Worm (Caenorhabditis elegans): ENCODE data around the gene M04G7.2.

Gene M04G7.2

DNA sequence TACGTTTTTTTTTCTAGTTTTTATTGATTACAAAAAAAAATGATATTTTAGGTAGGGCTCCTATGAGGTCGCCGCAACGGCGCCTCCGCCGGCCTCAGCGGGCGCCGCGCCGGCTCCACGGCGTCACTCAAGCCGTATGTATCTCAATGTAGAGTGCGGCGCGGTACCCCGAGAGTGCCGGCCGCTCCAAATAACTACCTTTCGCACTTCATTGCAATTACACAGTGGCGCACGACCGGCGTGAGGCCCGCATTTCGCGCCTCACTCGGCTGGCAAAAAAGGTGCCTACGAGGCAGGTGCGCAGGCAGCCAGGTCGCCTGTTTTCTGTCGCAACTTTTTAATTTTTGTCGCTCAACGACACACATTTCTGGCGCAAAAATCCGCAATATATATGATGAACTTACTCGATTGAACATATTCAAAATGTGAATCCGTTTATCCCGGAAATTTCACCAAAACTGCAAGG, at the start of gene M04G7.2:
M04G7.2 (minus strand) TSS at position 416 of the 466 bp plus-strand sequence.
- TF ChIP-seq pros-1 (tag; optimal IDR thresholded peaks at IDR 0.05) (no peak), pha-2 (tag; optimal IDR thresholded peaks at IDR 0.05) (no peak), pha-4 (tag; optimal IDR thresholded peaks at IDR 0.05) (no peak), nfya-1 (tag; optimal IDR thresholded peaks at IDR 0.05) (no peak), ceh-9 (tag; optimal IDR thresholded peaks at IDR 0.05) (no peak)

DNA sequence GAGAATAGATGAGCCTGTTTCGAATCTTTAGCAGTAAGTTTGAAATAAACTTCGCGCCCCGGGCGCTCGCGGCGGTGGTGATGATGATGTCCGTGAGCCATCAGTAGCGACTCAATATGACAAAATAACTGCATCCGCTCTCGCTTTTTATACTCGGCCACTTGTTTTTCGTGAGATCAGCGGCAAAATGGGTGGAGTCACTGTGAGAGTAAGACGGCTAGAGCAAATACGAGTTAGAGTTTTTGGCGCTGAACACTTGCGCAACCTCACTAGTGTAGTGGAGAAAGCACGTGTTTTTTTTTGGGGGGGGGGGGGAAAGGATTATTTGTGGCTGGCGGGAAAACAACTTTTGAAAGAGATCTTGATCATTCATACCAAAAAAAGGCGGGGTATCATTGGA, 45.6 kb upstream of the M04G7.2 start, which contains the start of gene W03G1.5:
W03G1.5 (minus strand) TSS at position 101 of the 400 bp plus-strand sequence.
- TF ChIP-seq ceh-6 (GFP tag; optimal IDR thresholded peaks at IDR 0.05), result no peak
- no peak for TF ChIP-seq ceh-30 (tag; optimal IDR thresholded peaks at IDR 0.05)
- no peak for TF ChIP-seq che-1 (tag; optimal IDR thresholded peaks at IDR 0.05)
- TF ChIP-seq ceh-14 (tag; optimal IDR thresholded peaks at IDR 0.05), result no peak
- no peak for TF ChIP-seq ets-4 (tag; optimal IDR thresholded peaks at IDR 0.05)
- TF ChIP-seq hlh-6 (tag; optimal IDR thresholded peaks at IDR 0.05), result no peak
- TF ChIP-seq ceh-2 (tag; optimal IDR thresholded peaks at IDR 0.05), result no peak
- TF ChIP-seq C08G9.2 (tag; optimal IDR thresholded peaks at IDR 0.05), result no peak
- no peak for TF ChIP-seq pqm-1 (tag; optimal IDR thresholded peaks at IDR 0.05)
- TF ChIP-seq unc-3 (GFP tag; conservative IDR thresholded peaks at IDR 0.05), result no peak
- no peak for TF ChIP-seq unc-3 (tag; optimal IDR thresholded peaks at IDR 0.05)
- TF ChIP-seq fax-1 (tag; optimal IDR thresholded peaks at IDR 0.05), result no peak
- no peak for TF ChIP-seq F13H6.1 (tag; optimal IDR thresholded peaks at IDR 0.05)
- TF ChIP-seq Y22D7AL.16 (tag; optimal IDR thresholded peaks at IDR 0.05), result no peak
- no peak for TF ChIP-seq lim-6 (tag; optimal IDR thresholded peaks at IDR 0.05)
- no peak for TF ChIP-seq nhr-232 (tag; optimal IDR thresholded peaks at IDR 0.05)
- TF ChIP-seq K02D7.2 (tag; optimal IDR thresholded peaks at IDR 0.05), result no peak

DNA sequence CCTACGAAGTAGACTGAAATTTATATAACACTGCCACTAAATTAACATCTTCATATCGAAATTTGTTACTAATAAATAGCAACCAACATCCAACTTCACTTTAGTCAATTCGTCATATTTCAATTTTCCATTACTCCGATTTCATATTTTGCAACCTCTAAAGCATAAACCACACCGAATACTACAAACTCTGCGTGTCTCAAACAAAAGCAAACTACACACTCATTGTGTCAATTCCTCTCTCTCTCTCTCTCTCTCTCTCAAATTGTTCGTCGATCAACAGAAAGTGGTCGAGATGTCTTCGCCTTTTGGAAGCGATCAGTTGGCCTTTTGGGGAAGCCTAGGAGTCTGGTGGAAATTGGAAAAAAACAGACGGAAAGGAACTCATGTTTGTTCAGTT, 43.7 kb upstream of the M04G7.2 start:
- TF ChIP-seq madf-2 (tag; optimal IDR thresholded peaks at IDR 0.05), result no peak
- no peak for TF ChIP-seq unc-3 (GFP tag; conservative IDR thresholded peaks at IDR 0.05)
- TF ChIP-seq unc-3 (tag; optimal IDR thresholded peaks at IDR 0.05), result no peak
- no peak for TF ChIP-seq ttx-3 (tag; optimal IDR thresholded peaks at IDR 0.05)
- TF ChIP-seq ceh-2 (tag; optimal IDR thresholded peaks at IDR 0.05), result no peak
- TF ChIP-seq ceh-45 (GFP tag; IDR thresholded peaks at IDR 0.05), result no peak
- no peak for TF ChIP-seq ceh-24 (tag; optimal IDR thresholded peaks at IDR 0.05)
- no peak for TF ChIP-seq ceh-6 (GFP tag; optimal IDR thresholded peaks at IDR 0.05)
- TF ChIP-seq rnt-1 (tag; optimal IDR thresholded peaks at IDR 0.05), result no peak
- no peak for TF ChIP-seq ets-4 (tag; optimal IDR thresholded peaks at IDR 0.05)
- TF ChIP-seq ceh-48 (tag; optimal IDR thresholded peaks at IDR 0.05), result no peak
- TF ChIP-seq npax-4 (tag; optimal IDR thresholded peaks at IDR 0.05), result no peak

DNA sequence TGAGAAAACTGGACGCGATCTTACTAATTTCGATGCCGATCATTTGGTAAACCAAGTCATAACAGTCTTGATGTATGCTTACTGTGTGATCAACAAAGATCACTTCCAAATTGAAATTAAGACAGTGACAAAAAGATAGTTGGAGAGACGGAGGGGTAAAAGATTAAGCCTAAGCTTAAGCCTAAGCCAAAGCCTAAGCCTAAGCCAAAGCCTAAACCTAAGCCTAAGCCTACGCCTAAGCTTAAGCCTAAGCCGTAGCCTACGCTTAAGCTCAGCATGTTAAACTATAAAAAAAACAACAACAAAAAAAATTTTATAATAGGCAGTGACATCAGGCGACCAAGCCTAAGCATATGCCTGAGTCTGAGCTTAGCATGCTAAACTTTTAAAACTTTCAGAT, 36.3 kb upstream of the M04G7.2 start:
- TF ChIP-seq hlh-15 (tag; optimal IDR thresholded peaks at IDR 0.05) (no peak), ceh-34 (tag; optimal IDR thresholded peaks at IDR 0.05) (no peak), K09A11.1 (tag; optimal IDR thresholded peaks at IDR 0.05; ENCODE audit: insufficient read depth) (no peak), ceh-31 (tag; optimal IDR thresholded peaks at IDR 0.05) (no peak), elt-4 (tag; optimal IDR thresholded peaks at IDR 0.05) (no peak), dve-1 (tag; optimal IDR thresholded peaks at IDR 0.05) (peak; percentile 30)

DNA sequence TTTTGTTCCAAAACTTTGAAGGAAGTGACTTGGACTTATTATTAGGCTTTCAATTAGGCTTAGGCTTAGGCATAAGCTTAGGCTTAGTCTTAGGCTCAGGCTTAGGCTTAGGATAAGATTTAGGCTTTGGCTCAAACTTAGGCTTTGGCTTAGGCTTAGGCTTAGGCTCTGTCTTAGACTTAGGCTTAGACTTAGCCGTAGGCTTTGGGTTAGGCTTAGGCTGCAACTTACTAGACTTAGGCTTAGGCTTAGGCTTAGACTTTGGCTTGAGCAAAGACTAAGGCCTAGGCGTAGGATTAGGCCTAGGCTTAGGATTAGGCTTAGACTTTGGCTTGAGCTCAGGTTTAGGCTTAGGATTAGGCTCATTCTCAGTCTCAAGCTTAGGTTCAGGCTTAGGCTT, 23.9 kb upstream of the M04G7.2 start:
- TF ChIP-seq npax-4 (tag; optimal IDR thresholded peaks at IDR 0.05), result no peak
- no peak for TF ChIP-seq tbx-7 (tag; optimal IDR thresholded peaks at IDR 0.05)
- TF ChIP-seq pha-4 (tag; optimal IDR thresholded peaks at IDR 0.05), result no peak
- TF ChIP-seq sox-4 (tag; optimal IDR thresholded peaks at IDR 0.05), result no peak
- no peak for TF ChIP-seq madf-2 (tag; optimal IDR thresholded peaks at IDR 0.05)
- peak; percentile 79 for TF ChIP-seq dve-1 (tag; optimal IDR thresholded peaks at IDR 0.05)
